Worm (Caenorhabditis elegans): ENCODE measurements around the gene C36A4.10.
"Not testable (repeated sequence)": the region's sequence is repeated elsewhere in the genome, so short reads cannot be mapped to it uniquely, and the experiment has no call there.

C36A4.10 gene

DNA sequence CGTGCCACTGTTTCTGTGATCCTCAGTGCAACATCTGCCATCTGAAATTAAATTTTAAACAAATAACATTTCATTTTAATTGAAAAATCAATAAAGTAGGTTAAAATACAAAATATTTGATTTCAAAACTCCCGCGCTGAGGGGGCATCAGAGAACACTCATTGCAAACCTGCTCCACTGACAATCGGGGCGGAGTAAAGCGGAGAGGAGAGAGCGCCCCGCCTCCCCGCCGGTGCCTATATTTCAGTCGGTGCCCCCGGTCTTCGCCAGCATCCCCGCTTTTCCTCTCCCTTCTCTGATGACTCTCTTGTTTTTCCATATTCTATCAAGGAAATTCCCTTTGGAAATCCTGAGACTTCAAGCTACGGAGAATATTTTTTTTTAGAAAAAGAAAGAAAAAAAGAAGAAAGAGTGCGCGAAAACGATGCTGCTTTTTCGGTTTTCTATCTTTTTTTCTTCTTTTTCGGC, 31.7 kb upstream of the C36A4.10 start, which contains the start of gene brc-1:
Gene brc-1, minus strand, starts transcription at position 51 of the 468 bp plus-strand sequence.
- TF ChIP-seq ets-7 (tag; optimal IDR thresholded peaks at IDR 0.05) (no peak), ceh-36 (tag; optimal IDR thresholded peaks at IDR 0.05) (no peak), hmbx-1 (tag; optimal IDR thresholded peaks at IDR 0.05) (no peak), ceh-13 (GFP tag; optimal IDR thresholded peaks at IDR 0.05) (no peak), tra-4 (tag; optimal IDR thresholded peaks at IDR 0.05) (no peak), flt-1 (GFP tag; IDR thresholded peaks at IDR 0.05) (peak; percentile 32; the same call in 1 of the 2 replicates), pes-1 (GFP tag; IDR thresholded peaks at IDR 0.05) (0 out of 2 replicates have a peak, but pooled peaks have one; percentile 31), tbx-11 (GFP tag; IDR thresholded peaks at IDR 0.05) (no peak), sea-1 (GFP tag; conservative IDR thresholded peaks at IDR 0.05) (peak; percentile 48; the same call in 1 of the 2 replicates), ama-1 (optimal IDR thresholded peaks at IDR 0.05) (no peak), tbx-37 (GFP tag; conservative IDR thresholded peaks at IDR 0.05) (no peak), scrt-1 (GFP tag; IDR thresholded peaks at IDR 0.05) (no peak), hmg-4 (GFP tag; optimal IDR thresholded peaks at IDR 0.05) (peak; percentile 53), hnd-1 (tag; optimal IDR thresholded peaks at IDR 0.05) (no peak), aly-1 (tag; optimal IDR thresholded peaks at IDR 0.05) (no peak), B0310.2 (tag; optimal IDR thresholded peaks at IDR 0.05) (peak; percentile 31), F13C5.2 (tag; optimal IDR thresholded peaks at IDR 0.05) (peak; percentile 84)

DNA sequence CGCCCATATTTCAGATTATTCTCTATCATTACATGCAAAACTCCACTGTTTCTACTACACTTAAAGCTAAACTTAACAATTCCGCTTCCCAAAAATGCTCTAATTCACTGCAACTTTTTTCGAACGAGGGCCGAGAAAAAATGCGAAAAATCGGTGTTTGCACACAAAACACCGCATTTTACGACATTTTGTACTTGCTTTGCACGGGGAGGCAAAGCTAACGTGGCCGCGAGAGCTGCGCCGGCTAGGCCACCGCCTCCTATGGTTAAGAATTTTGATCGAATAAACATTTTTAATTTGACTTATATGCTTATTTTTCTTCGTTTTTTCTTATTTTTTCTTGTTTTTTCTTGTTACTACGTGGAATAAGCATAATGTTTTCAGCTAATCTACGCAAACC, 23.6 kb upstream of the C36A4.10 start:
- TF ChIP-seq tbx-37 (GFP tag; conservative IDR thresholded peaks at IDR 0.05) (peak; percentile 63), scrt-1 (GFP tag; IDR thresholded peaks at IDR 0.05) (0 out of 2 replicates have a peak, but pooled peaks have one; percentile 47)

DNA sequence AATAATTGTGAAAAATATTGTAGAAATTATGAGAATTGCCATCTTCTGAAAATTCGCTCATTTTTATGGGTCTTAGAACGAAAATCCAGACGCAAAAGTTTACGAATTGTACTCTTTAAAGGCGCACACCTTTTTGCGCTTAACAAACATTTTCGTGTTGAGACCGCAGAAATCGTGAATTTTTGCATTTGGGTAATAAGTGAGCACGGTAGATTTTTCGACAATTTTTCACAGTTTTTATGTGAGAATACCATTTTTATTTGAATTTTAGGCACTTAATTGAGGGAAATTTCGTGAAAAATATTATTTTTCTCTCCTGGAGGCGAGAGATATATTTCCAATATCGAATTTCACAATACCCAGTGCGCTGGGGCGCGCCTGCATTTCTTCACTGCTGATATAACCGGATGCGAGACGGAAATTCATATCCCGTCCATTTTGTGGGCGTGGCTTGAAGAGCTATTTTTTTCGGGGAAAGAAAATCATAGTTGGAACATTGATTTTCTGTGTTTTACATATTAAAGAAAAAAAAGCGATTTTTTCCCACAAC, 20.8 kb upstream of the C36A4.10 start, which contains the start of gene cyp-25A4:
Gene cyp-25A4, minus strand, starts transcription at position 51 of the 550 bp plus-strand sequence.
- not testable (repeated sequence) for TF ChIP-seq hmbx-1 (tag; optimal IDR thresholded peaks at IDR 0.05); F13C5.2 (tag; optimal IDR thresholded peaks at IDR 0.05); tbx-37 (GFP tag; conservative IDR thresholded peaks at IDR 0.05)

DNA sequence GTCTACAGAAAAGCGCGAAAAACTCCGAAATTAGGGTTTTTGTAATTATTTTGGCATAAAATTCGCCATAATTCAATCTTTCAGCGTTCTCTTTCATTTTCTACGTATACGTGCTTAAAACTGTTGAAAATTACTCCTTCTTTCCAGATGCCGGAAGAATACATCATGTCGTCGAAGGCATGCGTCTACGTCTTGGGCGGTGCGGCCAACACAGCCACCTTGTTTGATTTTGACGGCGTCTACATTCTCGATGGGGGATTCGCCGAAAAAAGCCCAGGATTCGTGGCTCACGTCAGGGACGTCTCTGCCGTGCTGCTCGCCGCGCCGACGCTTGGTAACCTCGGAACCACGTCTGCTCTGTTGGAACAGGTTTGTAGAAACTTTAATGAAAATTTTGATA, 13.5 kb upstream of the C36A4.10 start, which contains the start of gene maph-1.3:
Gene maph-1.3, plus strand, starts transcription at position 148 of the 400 bp plus-strand sequence.
- not testable (repeated sequence) for TF ChIP-seq flt-1 (GFP tag; IDR thresholded peaks at IDR 0.05); tra-4 (tag; optimal IDR thresholded peaks at IDR 0.05); tbx-37 (GFP tag; conservative IDR thresholded peaks at IDR 0.05)

DNA sequence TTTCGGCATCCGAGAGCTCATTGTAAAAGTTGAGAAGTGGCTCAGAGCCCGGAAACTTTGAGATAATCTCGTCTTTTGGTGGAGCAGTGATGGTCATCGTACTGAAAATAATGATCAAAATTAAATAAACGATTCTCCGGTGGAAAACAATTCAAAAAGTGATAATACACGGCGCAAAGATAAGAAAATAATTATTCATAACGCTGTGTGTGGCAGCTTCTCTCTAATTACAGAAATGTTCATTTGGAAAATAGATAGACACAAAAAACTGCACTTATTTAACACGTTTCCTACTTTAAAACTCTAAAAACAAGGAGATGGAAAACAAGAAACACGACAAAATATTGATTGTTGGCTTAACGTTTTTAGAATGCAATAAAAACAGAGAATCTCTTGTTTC, 12.2 kb upstream of the C36A4.10 start, which contains the start of gene C36A4.4:
Gene C36A4.4, minus strand, starts transcription at position 101 of the 400 bp plus-strand sequence.
- TF ChIP-seq hnd-1 (tag; optimal IDR thresholded peaks at IDR 0.05); sea-1 (GFP tag; conservative IDR thresholded peaks at IDR 0.05); tbx-11 (GFP tag; IDR thresholded peaks at IDR 0.05): not testable (repeated sequence)

DNA sequence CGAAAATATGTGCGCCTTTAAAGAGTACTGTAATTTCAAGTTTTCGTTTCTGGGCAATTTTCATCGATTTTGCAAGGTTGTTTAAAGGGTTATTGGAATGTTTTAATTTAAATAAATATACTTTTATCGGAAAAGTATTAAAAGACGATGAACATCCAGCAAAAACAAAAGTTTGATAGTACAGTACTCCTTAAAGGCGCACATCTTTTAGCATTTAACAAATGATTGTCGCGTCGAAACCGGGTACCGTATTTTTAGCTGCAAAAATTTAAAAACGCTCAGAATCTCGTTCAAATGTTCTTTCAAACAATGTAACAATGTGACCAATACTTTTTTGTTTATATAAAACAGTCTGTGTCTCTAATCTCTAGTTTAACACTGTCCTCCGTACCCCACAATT, 9.0 kb upstream of the C36A4.10 start, which contains the start of gene C36A4.11:
Gene C36A4.11, plus strand, starts transcription at position 301 of the 400 bp plus-strand sequence.
- TF ChIP-seq ama-1 (optimal IDR thresholded peaks at IDR 0.05); tbx-37 (GFP tag; conservative IDR thresholded peaks at IDR 0.05); tra-4 (tag; optimal IDR thresholded peaks at IDR 0.05): not testable (repeated sequence)

DNA sequence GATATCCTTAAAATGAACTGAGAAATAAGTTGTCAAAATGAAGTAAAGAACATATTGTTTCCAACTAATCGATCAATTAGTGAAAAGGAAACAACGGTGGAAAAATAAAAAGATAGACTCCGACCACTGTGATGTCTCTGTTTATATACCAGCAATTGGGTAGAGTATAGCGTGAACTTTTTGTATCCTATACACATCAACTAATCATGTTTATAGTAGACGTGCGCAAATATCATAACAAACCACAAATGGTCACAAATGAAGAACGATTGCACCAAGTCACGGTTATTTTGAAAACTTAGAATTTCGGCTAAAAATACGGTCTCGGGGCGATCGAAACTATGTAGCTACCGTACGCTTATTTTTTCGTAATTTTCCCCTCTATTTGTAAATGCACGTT, 8.4 kb upstream of the C36A4.10 start, which contains the start of gene cyp-25A3:
Gene cyp-25A3, minus strand, starts transcription at position 101 of the 400 bp plus-strand sequence.
- TF ChIP-seq tra-4 (tag; optimal IDR thresholded peaks at IDR 0.05) = no peak

DNA sequence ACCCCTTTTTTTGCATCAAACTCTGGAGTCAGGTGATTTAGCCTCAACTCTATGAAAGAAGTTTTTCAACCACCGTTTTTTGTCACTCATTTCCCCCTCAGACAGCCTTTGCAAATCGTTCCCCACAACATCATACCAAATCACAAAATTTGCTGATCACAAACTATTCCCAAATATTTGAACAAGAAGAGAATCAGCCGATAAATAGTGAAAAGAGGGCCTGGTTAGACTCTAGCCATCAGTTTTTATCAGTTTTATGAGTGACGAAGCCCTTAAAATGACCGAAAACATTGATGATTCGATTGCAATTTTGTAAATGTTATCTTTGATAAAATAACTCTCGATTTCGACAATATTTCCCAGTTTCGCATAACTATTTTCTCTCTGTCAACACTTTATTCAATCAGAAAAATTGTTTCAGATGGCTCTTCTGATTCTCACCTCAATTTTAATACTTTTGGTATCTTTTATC, 3.6 kb upstream of the C36A4.10 start, which contains the start of gene cyp-25A2:
Gene cyp-25A2, plus strand, starts transcription at position 422 of the 472 bp plus-strand sequence.
- TF ChIP-seq ama-1 (optimal IDR thresholded peaks at IDR 0.05) = no peak
- no peak for TF ChIP-seq tbx-37 (GFP tag; conservative IDR thresholded peaks at IDR 0.05)
- no peak for TF ChIP-seq aly-1 (tag; optimal IDR thresholded peaks at IDR 0.05)
- no peak for TF ChIP-seq ceh-13 (GFP tag; optimal IDR thresholded peaks at IDR 0.05)
- TF ChIP-seq F13C5.2 (tag; optimal IDR thresholded peaks at IDR 0.05) = no peak
- TF ChIP-seq tra-4 (tag; optimal IDR thresholded peaks at IDR 0.05) = no peak

DNA sequence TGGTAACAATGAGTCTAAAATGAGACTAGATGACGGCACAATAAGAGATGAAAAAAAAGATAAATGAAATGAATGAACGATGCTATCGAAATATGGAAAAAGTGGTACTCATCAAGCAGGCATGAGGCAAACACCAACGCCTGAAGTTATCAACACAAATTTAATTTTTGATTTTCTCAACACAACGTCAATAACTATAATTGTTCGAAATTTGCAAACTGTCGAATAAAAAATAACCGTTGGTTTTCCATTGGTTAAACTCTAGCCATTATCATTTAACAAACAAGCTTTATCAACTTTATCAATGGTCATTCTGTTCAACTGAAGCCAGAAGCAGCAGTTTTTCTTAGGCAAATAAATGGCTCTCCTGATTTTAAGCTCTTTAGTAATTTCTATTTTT, 1.0 kb upstream of the C36A4.10 start, which contains the start of gene cyp-25A1:
Gene cyp-25A1, plus strand, starts transcription at position 301 of the 400 bp plus-strand sequence.
- TF ChIP-seq pes-1 (GFP tag; IDR thresholded peaks at IDR 0.05) (no peak), tra-4 (tag; optimal IDR thresholded peaks at IDR 0.05) (no peak)
